Worm (Caenorhabditis elegans): Measurements from ENCODE around the gene nac-1.

nac-1 gene

DNA sequence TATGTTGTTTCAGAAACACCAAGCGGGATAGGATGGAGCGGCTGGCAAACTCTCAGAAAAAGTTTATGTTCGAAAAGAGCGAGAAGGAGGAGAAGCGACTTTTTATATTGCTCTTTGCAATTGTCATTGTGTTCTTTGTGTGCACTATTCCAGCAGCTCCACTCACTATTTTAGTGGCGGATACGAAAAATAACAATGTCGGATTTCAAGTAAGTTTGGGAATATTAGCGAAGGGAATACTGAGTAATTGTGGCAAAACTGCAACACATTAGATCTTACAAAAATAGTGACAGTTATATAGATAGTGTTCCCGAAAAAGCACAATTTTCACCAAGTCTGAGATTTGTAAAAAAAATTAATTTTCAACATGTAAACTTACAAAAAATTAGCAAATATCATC, 27.8 kb downstream of the nac-1 start:
- no peak for TF ChIP-seq ama-1 (optimal IDR thresholded peaks at IDR 0.05)
- TF ChIP-seq unc-62 (GFP tag; optimal IDR thresholded peaks at IDR 0.05), result no peak
- no peak for TF ChIP-seq elt-1 (tag; optimal IDR thresholded peaks at IDR 0.05)

DNA sequence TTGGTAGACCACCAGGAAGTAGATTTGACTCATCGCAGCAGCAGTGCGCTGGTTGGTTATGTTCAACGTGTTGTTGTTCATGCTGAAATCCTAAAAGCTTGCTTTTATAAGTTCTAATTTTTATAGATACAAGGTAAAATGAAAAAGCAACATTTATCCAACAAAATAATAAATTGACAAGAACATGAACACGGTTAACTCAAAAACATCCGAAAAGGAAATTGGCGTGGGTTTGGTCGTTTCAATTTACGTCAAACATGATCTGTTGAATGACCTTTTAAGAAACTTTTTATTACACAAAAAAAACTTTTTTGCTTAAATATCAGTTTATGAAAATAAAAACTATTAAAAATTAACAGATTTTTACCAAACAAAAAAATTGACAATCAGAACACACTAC, 33.9 kb downstream of the nac-1 start, which contains the start of gene ntr-2:
ntr-2 (minus strand) TSS at position 101 of the 400 bp plus-strand sequence.
- no peak for TF ChIP-seq unc-62 (GFP tag; optimal IDR thresholded peaks at IDR 0.05)
- no peak for TF ChIP-seq pqm-1 (tag; optimal IDR thresholded peaks at IDR 0.05)

- no peak for TF ChIP-seq lin-15B (tag; optimal IDR thresholded peaks at IDR 0.05)
- no peak for TF ChIP-seq ztf-11 (tag; optimal IDR thresholded peaks at IDR 0.05)
- no peak for TF ChIP-seq nhr-11 (tag; optimal IDR thresholded peaks at IDR 0.05)
- no peak for TF ChIP-seq ztf-4 (tag; optimal IDR thresholded peaks at IDR 0.05)
- TF ChIP-seq daf-12 (tag; optimal IDR thresholded peaks at IDR 0.05), result no peak
- TF ChIP-seq pha-4 (tag; optimal IDR thresholded peaks at IDR 0.05), result no peak
- TF ChIP-seq tbx-2 (tag; optimal IDR thresholded peaks at IDR 0.05), result no peak
- TF ChIP-seq ama-1 (optimal IDR thresholded peaks at IDR 0.05), result no peak
- no peak for TF ChIP-seq hmg-11 (tag; optimal IDR thresholded peaks at IDR 0.05)
- TF ChIP-seq ceh-9 (tag; optimal IDR thresholded peaks at IDR 0.05), result no peak
- no peak for TF ChIP-seq egl-27 (tag; optimal IDR thresholded peaks at IDR 0.05)
- TF ChIP-seq nhr-67 (tag; optimal IDR thresholded peaks at IDR 0.05), result no peak
These were observed 34.6 kb downstream of the nac-1 start for ce11 chrX:14929512-14929911.

DNA sequence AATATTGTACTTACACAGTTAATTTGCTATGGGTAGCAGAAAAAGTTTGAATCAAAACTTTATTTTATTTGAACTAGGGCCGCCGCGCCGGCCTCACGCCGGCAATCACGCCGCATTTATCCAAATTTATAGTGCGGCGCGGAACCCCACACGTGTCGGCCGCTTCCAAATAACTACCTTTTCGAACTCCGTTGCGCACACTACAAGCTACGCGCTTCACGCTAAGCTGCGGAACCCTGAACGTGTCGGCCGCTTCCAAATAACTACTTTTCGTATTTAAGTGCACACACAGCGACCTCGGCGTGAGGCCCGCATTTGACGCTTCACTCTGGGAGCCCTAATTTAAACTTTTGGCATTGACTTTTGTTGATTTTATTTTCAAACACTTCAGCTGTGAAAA, 36.5 kb downstream of the nac-1 start:
- TF ChIP-seq snpc-4 (tag; optimal IDR thresholded peaks at IDR 0.05) (peak; percentile 1), pha-4 (tag; optimal IDR thresholded peaks at IDR 0.05) (no peak)

ce11 chrX:14938188-14938587, 43.2 kb downstream of the nac-1 start:
- no peak for TF ChIP-seq ZK546.5 (tag; optimal IDR thresholded peaks at IDR 0.05)
- peak; percentile 80 for TF ChIP-seq snpc-4 (tag; optimal IDR thresholded peaks at IDR 0.05)

DNA sequence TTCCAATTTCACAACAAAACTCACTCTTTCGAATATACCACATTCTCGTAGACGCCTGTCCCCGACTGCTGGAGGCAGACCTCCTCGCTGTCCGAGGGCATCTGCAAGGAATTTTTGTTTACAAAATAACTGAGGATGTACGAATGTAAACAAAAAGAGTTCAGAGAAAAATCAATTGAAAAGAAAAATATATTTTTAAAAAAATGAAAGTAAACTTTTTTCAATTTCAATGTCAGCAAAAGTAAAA, 51.2 kb downstream of the nac-1 start, which contains the start of gene mrp-5:
mrp-5 (minus strand) TSS at position 101 of the 247 bp plus-strand sequence.
- no peak for TF ChIP-seq ZK546.5 (tag; optimal IDR thresholded peaks at IDR 0.05)
- no peak for TF ChIP-seq unc-39 (tag; optimal IDR thresholded peaks at IDR 0.05)
- TF ChIP-seq lin-15B (tag; optimal IDR thresholded peaks at IDR 0.05), result no peak
- no peak for TF ChIP-seq egl-5 (tag; optimal IDR thresholded peaks at IDR 0.05)
- TF ChIP-seq nhr-237 (tag; optimal IDR thresholded peaks at IDR 0.05), result no peak
- TF ChIP-seq egl-27 (tag; optimal IDR thresholded peaks at IDR 0.05), result no peak
- TF ChIP-seq aly-2 (tag; optimal IDR thresholded peaks at IDR 0.05), result no peak
- no peak for TF ChIP-seq ztf-4 (tag; optimal IDR thresholded peaks at IDR 0.05)
- TF ChIP-seq nhr-67 (tag; optimal IDR thresholded peaks at IDR 0.05), result no peak
- TF ChIP-seq snpc-4 (tag; optimal IDR thresholded peaks at IDR 0.05), result no peak
- TF ChIP-seq fos-1 (tag; optimal IDR thresholded peaks at IDR 0.05), result no peak

ce11 chrX:14946464-14947354, 51.8 kb downstream of the nac-1 start:
- TF ChIP-seq nhr-76 (tag; optimal IDR thresholded peaks at IDR 0.05) (no peak), nfya-1 (tag; optimal IDR thresholded peaks at IDR 0.05; ENCODE audit: insufficient read depth) (peak; percentile 30), mdl-1 (tag; optimal IDR thresholded peaks at IDR 0.05) (no peak), elt-1 (tag; optimal IDR thresholded peaks at IDR 0.05) (no peak), elt-2 (tag; optimal IDR thresholded peaks at IDR 0.05) (peak; percentile 99), ama-1 (optimal IDR thresholded peaks at IDR 0.05) (no peak), egl-5 (tag; optimal IDR thresholded peaks at IDR 0.05) (peak; percentile 73), jun-1 (tag; optimal IDR thresholded peaks at IDR 0.05) (peak; percentile 52), nhr-67 (tag; optimal IDR thresholded peaks at IDR 0.05) (no peak), ceh-82 (tag; optimal IDR thresholded peaks at IDR 0.05) (no peak), R02D3.7 (tag; optimal IDR thresholded peaks at IDR 0.05) (no peak), snpc-4 (tag; optimal IDR thresholded peaks at IDR 0.05) (peak; percentile 2), pqm-1 (tag; optimal IDR thresholded peaks at IDR 0.05) (peak; percentile 94), pha-4 (tag; optimal IDR thresholded peaks at IDR 0.05) (peak; percentile 45), unc-39 (tag; optimal IDR thresholded peaks at IDR 0.05) (no peak), fos-1 (tag; optimal IDR thresholded peaks at IDR 0.05) (no peak), unc-62 (GFP tag; optimal IDR thresholded peaks at IDR 0.05) (no peak), ztf-11 (tag; optimal IDR thresholded peaks at IDR 0.05) (no peak), ceh-16 (tag; optimal IDR thresholded peaks at IDR 0.05) (no peak), skn-1 (tag; optimal IDR thresholded peaks at IDR 0.05) (no peak), mml-1 (tag; optimal IDR thresholded peaks at IDR 0.05) (no peak), ztf-4 (tag; optimal IDR thresholded peaks at IDR 0.05) (no peak), elt-3 (tag; optimal IDR thresholded peaks at IDR 0.05) (no peak), lin-15B (tag; optimal IDR thresholded peaks at IDR 0.05) (peak; percentile 77), nhr-77 (tag; optimal IDR thresholded peaks at IDR 0.05) (no peak), nhr-43 (tag; optimal IDR thresholded peaks at IDR 0.05; ENCODE audit: poor library complexity, severe bottlenecking) (peak; percentile 20), fkh-2 (tag; optimal IDR thresholded peaks at IDR 0.05) (no peak), nhr-23 (tag; optimal IDR thresholded peaks at IDR 0.05) (no peak)

All from whole organism, L3 larva.